Worm (Caenorhabditis elegans) whole organism, L4 larva: Measurements from ENCODE around the gene F36H12.4.

ENCODE experiments used
- ceh-28 ChIP-seq: fragments of 150-350 bp; optimal IDR thresholded peaks from 2 replicates; lab custom pipeline; 2014; ENCODE audit warnings: missing biosample characterization, missing genetic modification reagents, missing genetic modification characterization
- ceh-82 ChIP-seq: sonication (generic microtip); optimal IDR thresholded peaks from 2 replicates; lab custom pipeline; 2017; ENCODE audit warnings: missing biosample characterization, missing genetic modification characterization
- ces-1 ChIP-seq: fragments of 150-350 bp; sonication (generic microtip); optimal IDR thresholded peaks from 4 replicates; lab custom pipeline; 2014; ENCODE audit warnings: missing biosample characterization, missing genetic modification reagents, missing genetic modification characterization
- fkh-10 ChIP-seq: fragments of 150-350 bp; optimal IDR thresholded peaks from 2 replicates; lab custom pipeline; 2014; ENCODE audit warnings: missing biosample characterization, missing genetic modification reagents, missing genetic modification characterization
- jun-1 ChIP-seq: fragments of 150-350 bp; optimal IDR thresholded peaks from 2 replicates; lab custom pipeline; 2014; ENCODE audit warnings: missing biosample characterization, missing genetic modification reagents, missing genetic modification characterization
- lin-15B ChIP-seq: fragments of 150-350 bp; sonication (generic microtip); optimal IDR thresholded peaks from 3 replicates; lab custom pipeline; 2014; ENCODE audit warnings: missing biosample characterization, missing genetic modification characterization
- madf-5 ChIP-seq, 2 experiments: fragments of 200-800 bp; sonication (Bioruptor generic); IDR thresholded peaks; 2 replicates each; pipeline ENCODE4 v1.3.6; 2022; ENCODE audit warnings: missing compliant biosample characterization in 2 of 2, missing genetic modification characterization in 2 of 2
- nhr-237 ChIP-seq: sonication (generic microtip); optimal IDR thresholded peaks from 2 replicates; lab custom pipeline; 2017; ENCODE audit warnings: missing biosample characterization, missing genetic modification characterization
- unc-39 ChIP-seq: sonication (generic microtip); optimal IDR thresholded peaks from 2 replicates; lab custom pipeline; 2017; ENCODE audit warnings: missing biosample characterization, missing genetic modification characterization
- zfp-2 ChIP-seq: sonication (generic microtip); optimal IDR thresholded peaks from 2 replicates; lab custom pipeline; 2016; ENCODE audit warnings: mild to moderate bottlenecking, missing genetic modification characterization, missing compliant biosample characterization

DNA sequence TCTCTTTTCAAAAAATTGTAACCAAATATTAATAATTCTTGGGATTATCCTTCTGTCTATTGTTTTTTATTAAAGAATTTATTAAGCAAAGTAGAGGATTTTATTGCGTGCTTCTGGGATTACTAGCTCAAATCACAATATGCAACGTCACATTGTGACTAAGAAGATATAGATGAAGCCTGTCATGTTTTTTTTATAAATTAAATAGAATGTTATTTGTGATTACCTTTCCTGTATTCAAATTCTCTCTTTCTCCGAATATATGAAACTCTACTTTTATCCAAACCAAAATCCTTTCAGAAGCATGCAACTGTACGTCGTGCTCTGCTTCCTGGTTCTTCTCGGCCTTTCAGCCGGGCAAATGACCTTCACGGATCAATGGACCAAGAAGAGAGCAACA lies 21.6 kb downstream of the F36H12.4 start, which contains the start of gene nlp-47:
- TF ChIP-seq ceh-28 (tag; lab: Kevin White, UChicago) (no peak), fkh-10 (GFP tag; lab: Kevin White, UChicago) (no peak), unc-39 (tag; lab: Kevin White, UChicago) (no peak), ces-1 (GFP tag; lab: Kevin White, UChicago) (no peak), ceh-82 (tag; lab: Kevin White, UChicago) (no peak), jun-1 (tag; lab: Kevin White, UChicago) (no peak), madf-5 (GFP tag; IDR thresholded peaks at IDR 0.05; lab: Robert Waterston, UW) (no peak), zfp-2 (tag; lab: Kevin White, UChicago) (no peak), lin-15B (tag; lab: Kevin White, UChicago) (no peak), nhr-237 (tag; lab: Kevin White, UChicago) (no peak)
